Worm (Caenorhabditis elegans): ENCODE measurements around the gene gid-2.

ce11 chrX:2433805-2434204, 5.0 kb downstream of the gid-2 start:
- TF ChIP-seq R02D3.7 (tag; optimal IDR thresholded peaks at IDR 0.05) (no peak), nhr-12 (tag; optimal IDR thresholded peaks at IDR 0.05) (no peak), unc-62 (GFP tag; optimal IDR thresholded peaks at IDR 0.05) (no peak), ama-1 (optimal IDR thresholded peaks at IDR 0.05) (no peak), egl-27 (tag; optimal IDR thresholded peaks at IDR 0.05) (no peak), mdl-1 (tag; optimal IDR thresholded peaks at IDR 0.05) (no peak), nhr-21 (tag; optimal IDR thresholded peaks at IDR 0.05) (no peak), lin-39 (tag; optimal IDR thresholded peaks at IDR 0.05) (no peak), zag-1 (tag; optimal IDR thresholded peaks at IDR 0.05) (no peak), ceh-16 (tag; optimal IDR thresholded peaks at IDR 0.05) (no peak), elt-3 (tag; optimal IDR thresholded peaks at IDR 0.05) (no peak), ZK546.5 (tag; optimal IDR thresholded peaks at IDR 0.05) (no peak), sma-3 (GFP tag; optimal IDR thresholded peaks at IDR 0.05) (no peak)
